Worm (Caenorhabditis elegans) whole organism, L4/young adult: ENCODE measurements around the gene ssna-1.

Experiments used
- W03F9.2 ChIP-seq: fragments of 150-350 bp; optimal IDR thresholded peaks from 2 replicates; lab custom pipeline; 2014; ENCODE audit warnings: missing biosample characterization, missing genetic modification characterization
- dao-5 ChIP-seq: sonication (generic microtip); optimal IDR thresholded peaks from 2 replicates; lab custom pipeline; 2016; ENCODE audit warnings: missing genotype, missing genetic modification characterization, moderate library complexity, missing compliant biosample characterization
- him-1 ChIP-seq: sonication (generic microtip); optimal IDR thresholded peaks from 2 replicates; lab custom pipeline; 2016; ENCODE audit warnings: missing genotype, missing genetic modification reagents, missing genetic modification characterization, missing compliant biosample characterization

DNA sequence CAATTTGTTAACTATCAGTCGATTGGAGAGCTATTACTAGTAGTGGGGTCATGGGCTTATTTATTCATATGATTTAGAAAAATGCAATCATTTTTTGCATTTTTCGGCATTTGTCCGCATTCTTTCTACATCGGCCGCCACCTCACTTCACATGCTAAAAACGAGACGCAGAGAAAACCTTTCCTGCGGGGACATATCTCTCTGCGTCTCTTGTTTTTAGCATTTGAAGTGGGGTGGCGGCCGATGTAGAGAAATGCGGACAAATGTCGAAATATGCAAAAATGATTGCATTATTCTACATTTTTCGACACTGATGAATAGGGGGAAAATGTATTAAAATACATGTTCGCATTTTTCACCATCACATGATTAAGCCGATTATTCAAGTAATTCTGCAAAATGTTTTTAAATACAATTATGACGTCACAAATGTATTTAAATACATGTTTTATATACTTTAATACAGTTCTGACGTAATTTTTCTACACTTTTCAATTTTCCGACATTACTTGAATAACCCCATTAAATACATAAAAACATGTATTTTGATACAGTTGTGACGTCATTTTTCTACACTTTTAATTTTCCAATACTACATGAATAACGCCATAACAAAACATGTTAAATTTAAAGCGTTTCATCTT is 15.6 kb upstream of the ssna-1 start:
- TF ChIP-seq dao-5 (tag; lab: Kevin White, UChicago) (no peak), him-1 (no peak), W03F9.2 (tag; lab: Kevin White, UChicago) (no peak)
